Worm (Caenorhabditis elegans) whole organism, late embryonic: ENCODE data around the gene F38C2.1.

Experiments
- ama-1 ChIP-seq: fragments of 150-350 bp; optimal IDR thresholded peaks from 2 replicates; lab custom pipeline; 2014
- ref-2 ChIP-seq: sonication (generic microtip); optimal IDR thresholded peaks from 2 replicates; lab custom pipeline; 2016; ENCODE audit warnings: missing genetic modification characterization, missing compliant biosample characterization

DNA sequence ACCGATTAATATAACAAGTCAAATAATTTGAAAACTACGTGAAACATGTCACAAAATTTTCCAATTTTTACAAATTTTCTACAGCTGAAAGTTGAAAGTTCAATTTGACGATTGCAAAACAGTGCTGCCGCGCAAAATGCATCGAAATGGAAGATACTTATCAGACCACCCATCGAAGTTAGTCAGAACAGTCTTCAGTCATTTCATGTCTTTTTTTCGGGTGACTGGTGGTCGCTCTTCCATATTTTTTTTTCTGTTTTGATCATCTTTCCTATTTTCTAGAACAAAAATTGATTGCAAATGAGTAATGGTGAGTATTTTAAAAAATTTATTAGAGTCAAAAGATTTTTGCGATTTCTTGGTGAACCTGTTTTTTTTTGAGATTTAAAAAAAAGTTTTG is at the start of gene F38C2.1:
- TF ChIP-seq ama-1 (lab: Kevin White, UChicago) = no peak
- no peak for TF ChIP-seq ref-2 (tag; lab: Kevin White, UChicago)
